Worm (Caenorhabditis elegans): ENCODE results near the gene sru-31.

The sru-31 gene

ce11 chrV:9789657-9790261 is 26.7 kb upstream of the sru-31 start, which contains the start of gene ztf-7 (continued):
- peak; percentile 97 for TF ChIP-seq ceh-27 (GFP tag; optimal IDR thresholded peaks at IDR 0.05)
- no peak for TF ChIP-seq tbx-9 (tag; optimal IDR thresholded peaks at IDR 0.05; ENCODE audit: borderline replicate concordance)
- TF ChIP-seq dox-1 (GFP tag; IDR thresholded peaks at IDR 0.05), result peak; percentile 98
- no peak for TF ChIP-seq sptf-2 (GFP tag; optimal IDR thresholded peaks at IDR 0.05)
- no peak for TF ChIP-seq snpc-1.1 (tag; optimal IDR thresholded peaks at IDR 0.05; ENCODE audit: insufficient read depth)
- TF ChIP-seq mcd-1 (GFP tag; IDR thresholded peaks at IDR 0.05), result peak; percentile 92
- no peak for TF ChIP-seq zim-3 (tag; optimal IDR thresholded peaks at IDR 0.05)
- TF ChIP-seq hlh-26 (GFP tag; conservative IDR thresholded peaks at IDR 0.05), result no peak
- no peak for TF ChIP-seq dpff-1 (tag; optimal IDR thresholded peaks at IDR 0.05)
- no peak for TF ChIP-seq F39B2.1 (GFP tag; IDR thresholded peaks at IDR 0.05)
- no peak for TF ChIP-seq fkh-3 (tag; optimal IDR thresholded peaks at IDR 0.05)
- peak in 1 of 3 experiments; percentile 87 for TF ChIP-seq lin-35 (GFP tag; optimal IDR thresholded peaks at IDR 0.05)
- TF ChIP-seq madf-3 (GFP tag; IDR thresholded peaks at IDR 0.05), result peak; percentile 88
- TF ChIP-seq ceh-58 (GFP tag; IDR thresholded peaks at IDR 0.05), result no peak
- TF ChIP-seq let-607 (tag; optimal IDR thresholded peaks at IDR 0.05), result peak; percentile 97 to 98
- TF ChIP-seq hsf-1 (GFP tag; IDR thresholded peaks at IDR 0.05), result peak; percentile 62; the same call in 1 of the 2 replicates
- peak; percentile 95 for TF ChIP-seq ztf-22 (GFP tag; optimal IDR thresholded peaks at IDR 0.05)
- no peak for TF ChIP-seq aptf-3 (GFP tag; IDR thresholded peaks at IDR 0.05)
- peak; percentile 75 for TF ChIP-seq ztf-3 (GFP tag; optimal IDR thresholded peaks at IDR 0.05)
- TF ChIP-seq snpc-3.4 (tag; optimal IDR thresholded peaks at IDR 0.05), result no peak
- TF ChIP-seq snpc-4 (GFP tag; optimal IDR thresholded peaks at IDR 0.05), result peak; percentile 67
- peak in 3 of 4 experiments; percentile 77 to 87 (median 84) for TF ChIP-seq snpc-4 (tag; optimal IDR thresholded peaks at IDR 0.05)
- peak; percentile 82 for TF ChIP-seq ceh-100 (GFP tag; IDR thresholded peaks at IDR 0.05)
- peak; percentile 92 for TF ChIP-seq rcor-1 (GFP tag; IDR thresholded peaks at IDR 0.05)
- TF ChIP-seq nfya-1 (tag; optimal IDR thresholded peaks at IDR 0.05; ENCODE audit: borderline replicate concordance, insufficient read depth), result no peak
- TF ChIP-seq madf-8 (GFP tag; conservative IDR thresholded peaks at IDR 0.05), result no peak
- peak; percentile 89 for TF ChIP-seq gei-17 (GFP tag; optimal IDR thresholded peaks at IDR 0.05)
- peak; percentile 3 for TF ChIP-seq F49E8.2 (tag; optimal IDR thresholded peaks at IDR 0.05; ENCODE audit: insufficient read depth)
- TF ChIP-seq egl-44 (GFP tag; IDR thresholded peaks at IDR 0.05), result peak; percentile 68
- TF ChIP-seq F57C9.4 (tag; optimal IDR thresholded peaks at IDR 0.05), result no peak
- peak; percentile 37; the same call in 1 of the 2 replicates for TF ChIP-seq ceh-91 (GFP tag; IDR thresholded peaks at IDR 0.05)
- TF ChIP-seq lin-54 (GFP tag; optimal IDR thresholded peaks at IDR 0.05), result peak; percentile 91
- peak; percentile 61 for TF ChIP-seq athp-1 (tag; optimal IDR thresholded peaks at IDR 0.05)
- TF ChIP-seq Y95B8A.8 (GFP tag; IDR thresholded peaks at IDR 0.05), result peak; percentile 90
- TF ChIP-seq somi-1 (GFP tag; optimal IDR thresholded peaks at IDR 0.05), result peak; percentile 92
- TF ChIP-seq F37B4.10 (GFP tag; IDR thresholded peaks at IDR 0.05), result 0 out of 2 replicates have a peak, but pooled peaks have one; percentile 78
- no peak for TF ChIP-seq zfh-2 (GFP tag; conservative IDR thresholded peaks at IDR 0.05)
- no peak for TF ChIP-seq him-1 (tag; optimal IDR thresholded peaks at IDR 0.05)
- TF ChIP-seq attf-3 (GFP tag; conservative IDR thresholded peaks at IDR 0.05), result peak; percentile 51; the same call in 1 of the 2 replicates
- TF ChIP-seq ztf-25 (GFP tag; IDR thresholded peaks at IDR 0.05), result no peak
- TF ChIP-seq egrh-3 (GFP tag; IDR thresholded peaks at IDR 0.05), result no peak
- TF ChIP-seq C17E4.6 (GFP tag; IDR thresholded peaks at IDR 0.05), result peak; percentile 54; the same call in 1 of the 2 replicates
- peak; percentile 62 for TF ChIP-seq F33H1.4 (GFP tag; IDR thresholded peaks at IDR 0.05)
- no peak for TF ChIP-seq unc-62 (GFP tag; optimal IDR thresholded peaks at IDR 0.05)
- TF ChIP-seq dpl-1 (GFP tag; optimal IDR thresholded peaks at IDR 0.05), result peak; percentile 49
- TF ChIP-seq hmg-20 (GFP tag; IDR thresholded peaks at IDR 0.05), result peak; percentile 63

Data from whole organism, young adult.